Worm (Caenorhabditis elegans): ENCODE results near the gene C54E4.5.

C54E4.5 gene

DNA sequence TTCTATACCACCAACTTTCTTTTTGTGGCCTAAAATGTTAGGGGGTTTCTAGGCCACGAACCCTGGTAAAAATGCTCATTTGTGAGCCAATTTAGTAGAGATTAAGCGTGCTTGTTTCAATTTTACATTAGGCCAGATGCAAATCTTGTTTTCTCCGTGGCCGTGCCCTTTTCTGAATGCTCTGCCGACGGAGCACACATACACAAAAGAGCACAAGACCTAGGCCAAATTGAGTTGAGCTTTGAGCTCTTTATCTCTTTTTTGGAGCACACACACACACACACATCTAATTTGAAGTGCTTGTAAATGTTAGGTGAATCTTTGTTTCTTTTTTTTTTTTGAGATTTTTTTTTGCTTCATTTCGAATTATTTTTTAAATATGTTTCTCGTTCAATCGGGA is 23.8 kb upstream of the C54E4.5 start:
- TF ChIP-seq efl-1 (optimal IDR thresholded peaks at IDR 0.05) (no peak), efl-1 (GFP tag; optimal IDR thresholded peaks at IDR 0.05 in 1 of 2) (no peak), fkh-10 (GFP tag; optimal IDR thresholded peaks at IDR 0.05) (peak; percentile 68)

DNA sequence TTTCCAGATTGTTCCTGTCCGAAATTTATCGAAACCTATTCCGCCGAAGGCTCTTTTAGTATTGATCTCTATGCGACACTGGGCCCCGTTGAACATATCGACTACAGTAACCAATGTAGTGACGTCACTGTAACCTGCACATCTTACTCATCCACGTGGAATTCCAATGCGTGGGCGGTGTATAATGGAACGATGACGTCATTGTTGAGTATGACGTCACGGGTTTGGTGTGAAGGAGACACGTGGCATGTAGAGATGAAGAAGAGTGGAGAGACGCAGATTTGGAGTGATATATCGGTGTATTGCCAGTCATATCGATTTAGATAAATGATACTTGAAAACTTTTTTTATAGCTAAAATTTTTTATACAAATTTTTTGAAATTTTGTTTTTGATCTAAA is 21.2 kb upstream of the C54E4.5 start:
- TF ChIP-seq lin-35 (GFP tag; optimal IDR thresholded peaks at IDR 0.05), result no peak
- no peak for TF ChIP-seq nhr-76 (tag; optimal IDR thresholded peaks at IDR 0.05)
- TF ChIP-seq pag-3 (tag; optimal IDR thresholded peaks at IDR 0.05; ENCODE audit: borderline replicate concordance, insufficient read depth), result no peak
- no peak for TF ChIP-seq ama-1 (optimal IDR thresholded peaks at IDR 0.05)
- no peak for TF ChIP-seq lin-15B (tag; optimal IDR thresholded peaks at IDR 0.05)

DNA sequence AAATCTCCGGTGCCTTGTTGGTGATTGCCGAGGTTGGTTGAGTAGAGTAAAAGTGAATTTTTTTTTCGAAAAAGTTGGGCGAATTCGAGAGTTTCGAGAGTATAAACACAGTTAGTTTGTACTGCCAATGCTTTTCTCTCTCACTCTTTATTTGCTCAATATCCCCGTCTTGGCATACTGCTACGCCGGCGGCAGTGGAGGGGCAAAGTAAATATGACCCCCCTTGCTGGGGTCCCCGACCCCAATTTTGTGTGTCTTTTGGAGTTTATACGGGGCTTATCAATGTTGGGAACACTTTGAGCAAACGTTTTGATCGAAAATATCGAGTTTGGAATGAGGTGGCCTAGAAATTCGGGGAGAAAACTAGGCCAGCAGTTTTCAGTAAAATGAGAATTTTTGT is 19.4 kb upstream of the C54E4.5 start, which contains the start of gene C54E4.4:
C54E4.4 (minus strand) TSS at position 101 of the 400 bp plus-strand sequence.
- TF ChIP-seq nhr-77 (tag; optimal IDR thresholded peaks at IDR 0.05) (peak; percentile 25), lin-15B (tag; optimal IDR thresholded peaks at IDR 0.05) (no peak), efl-1 (optimal IDR thresholded peaks at IDR 0.05) (no peak), efl-1 (GFP tag; optimal IDR thresholded peaks at IDR 0.05 in 1 of 2) (peak in 1 of 2 experiments; percentile 90)

DNA sequence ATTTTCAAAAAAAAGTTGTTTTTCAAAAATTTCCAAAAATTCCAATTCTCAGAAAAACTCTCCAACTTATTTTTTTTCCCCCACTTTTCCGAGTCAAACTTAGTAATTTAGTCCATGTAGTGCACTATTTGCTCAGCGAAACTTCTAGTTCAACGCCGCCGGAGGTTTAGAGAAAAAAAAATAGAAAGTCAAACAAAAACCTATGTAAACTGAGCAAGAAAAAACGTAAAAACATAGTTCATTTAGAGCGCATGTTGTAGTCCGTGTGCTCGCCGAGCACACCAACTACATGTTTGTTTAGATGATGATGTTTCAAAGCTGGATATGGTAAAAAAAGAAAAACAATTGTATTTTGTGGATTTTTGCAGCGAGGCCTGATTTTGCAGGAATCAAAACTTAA is 13.2 kb upstream of the C54E4.5 start:
- TF ChIP-seq nhr-28 (tag; optimal IDR thresholded peaks at IDR 0.05), result peak; percentile 50
- TF ChIP-seq efl-1 (optimal IDR thresholded peaks at IDR 0.05), result no peak
- TF ChIP-seq efl-1 (GFP tag; optimal IDR thresholded peaks at IDR 0.05 in 1 of 2), result no peak
- no peak for TF ChIP-seq fkh-4 (tag; optimal IDR thresholded peaks at IDR 0.05; ENCODE audit: borderline replicate concordance)
- TF ChIP-seq nhr-20 (tag; optimal IDR thresholded peaks at IDR 0.05), result no peak
- peak; percentile 59 for TF ChIP-seq nhr-77 (tag; optimal IDR thresholded peaks at IDR 0.05)

DNA sequence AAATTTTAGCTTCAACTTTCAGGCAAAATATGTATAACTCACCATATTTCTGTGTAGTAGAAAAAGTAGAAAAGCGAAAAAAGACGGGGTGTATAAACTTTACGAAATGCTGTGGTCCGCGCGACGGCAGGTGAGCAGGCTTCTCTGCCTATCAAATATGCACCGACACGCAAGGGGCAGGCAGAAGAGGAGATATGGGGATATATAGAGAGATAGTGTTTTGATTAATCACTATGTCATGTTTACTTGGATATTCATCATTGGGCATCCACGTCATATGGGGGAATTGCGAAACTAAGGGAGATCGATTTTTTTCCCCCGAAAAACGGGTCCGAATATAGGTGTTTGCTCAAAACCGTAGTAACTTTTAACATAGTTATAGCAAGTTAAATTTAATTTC is 10.0 kb upstream of the C54E4.5 start, which contains the start of gene gcy-37:
gcy-37 (minus strand) TSS at position 101 of the 400 bp plus-strand sequence.
- no peak for TF ChIP-seq grh-1 (GFP tag; IDR thresholded peaks at IDR 0.05)
- no peak for TF ChIP-seq nhr-47 (tag; optimal IDR thresholded peaks at IDR 0.05)
- no peak for TF ChIP-seq nhr-71 (tag; optimal IDR thresholded peaks at IDR 0.05)
- no peak for TF ChIP-seq jun-1 (tag; optimal IDR thresholded peaks at IDR 0.05)
- no peak for TF ChIP-seq F16B12.6 (tag; optimal IDR thresholded peaks at IDR 0.05)
- no peak for TF ChIP-seq irx-1 (tag; optimal IDR thresholded peaks at IDR 0.05)
- no peak for TF ChIP-seq lin-15B (tag; optimal IDR thresholded peaks at IDR 0.05)
- no peak for TF ChIP-seq sup-37 (GFP tag; optimal IDR thresholded peaks at IDR 0.05)
- no peak for TF ChIP-seq lin-13 (GFP tag; optimal IDR thresholded peaks at IDR 0.05)
- TF ChIP-seq nhr-85 (tag), result no peak
- TF ChIP-seq zip-4 (GFP tag; optimal IDR thresholded peaks at IDR 0.05), result no peak
- no peak for TF ChIP-seq ceh-8 (GFP tag; optimal IDR thresholded peaks at IDR 0.05)
- no peak for TF ChIP-seq fkh-10 (GFP tag; optimal IDR thresholded peaks at IDR 0.05)
- TF ChIP-seq nhr-11 (tag; optimal IDR thresholded peaks at IDR 0.05), result no peak
- no peak for TF ChIP-seq dpl-1 (GFP tag; optimal IDR thresholded peaks at IDR 0.05)
- no peak for TF ChIP-seq nhr-19 (GFP tag; conservative IDR thresholded peaks at IDR 0.05)
- TF ChIP-seq ztf-4 (tag; optimal IDR thresholded peaks at IDR 0.05), result no peak
- no peak for TF ChIP-seq sptf-1 (tag; optimal IDR thresholded peaks at IDR 0.05)
- no peak for TF ChIP-seq pqm-1 (tag; optimal IDR thresholded peaks at IDR 0.05)

DNA sequence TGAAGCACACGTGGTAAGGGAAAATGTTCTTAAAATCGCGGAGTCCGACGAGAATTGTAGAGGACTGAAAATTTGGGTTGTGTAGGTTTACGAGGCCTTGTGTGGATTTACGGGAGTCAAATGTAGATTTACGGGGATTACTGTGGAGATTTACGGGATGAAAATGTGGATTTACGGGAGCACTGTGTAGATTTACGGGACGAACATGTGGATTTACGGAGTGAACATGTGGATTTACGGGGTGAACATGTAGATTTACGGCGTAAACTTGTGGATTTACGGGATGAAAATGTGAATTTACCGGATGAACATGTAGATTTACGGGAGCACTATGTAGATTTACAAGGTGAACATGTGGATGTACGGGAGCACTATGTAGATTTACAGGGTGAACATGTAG is 7.1 kb upstream of the C54E4.5 start:
- TF ChIP-seq unc-86 (tag; optimal IDR thresholded peaks at IDR 0.05) (no peak), nhr-12 (tag; optimal IDR thresholded peaks at IDR 0.05) (no peak), aly-2 (tag; optimal IDR thresholded peaks at IDR 0.05) (no peak)

DNA sequence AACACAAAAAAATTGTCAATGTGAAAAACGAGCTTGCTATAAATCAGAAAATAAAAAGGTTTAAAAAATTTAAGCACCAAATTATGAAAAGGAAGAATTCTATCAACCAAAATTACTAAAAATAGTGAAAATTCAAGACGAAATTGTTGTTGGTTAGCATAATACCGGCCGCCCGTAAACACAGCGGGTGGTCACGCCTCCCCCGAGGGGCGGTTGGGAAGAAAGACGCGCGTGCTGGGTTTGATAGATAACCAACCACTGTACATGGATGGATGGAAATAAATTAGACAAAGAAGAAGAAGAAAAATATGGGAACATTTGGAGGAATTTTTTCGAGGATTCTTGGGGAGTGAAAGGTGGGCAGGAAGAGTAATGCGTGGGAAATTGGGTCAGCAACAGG is 6.8 kb downstream of the C54E4.5 start:
- TF ChIP-seq blmp-1 (tag; optimal IDR thresholded peaks at IDR 0.05), result peak; percentile 35
- TF ChIP-seq nhr-85 (tag), result peak; percentile 71
- TF ChIP-seq efl-1 (optimal IDR thresholded peaks at IDR 0.05), result no peak
- peak in 1 of 2 experiments; percentile 39 for TF ChIP-seq efl-1 (GFP tag; optimal IDR thresholded peaks at IDR 0.05 in 1 of 2)
- TF ChIP-seq snpc-4 (tag; optimal IDR thresholded peaks at IDR 0.05), result no peak
- TF ChIP-seq hlh-4 (tag; optimal IDR thresholded peaks at IDR 0.05), result no peak

Measured in whole organism, L1 larva.